Fruit fly (Drosophila melanogaster) whole organism, pupa: ENCODE results near the gene ct.

ENCODE experiments used
- CG10348 ChIP-seq: fragments of 200-800 bp; sonication (Bioruptor generic); IDR thresholded peaks from 2 replicates; pipeline ENCODE4 v1.3.6; 2022; ENCODE audit warnings: missing biosample characterization, missing genetic modification characterization
- CG12605 ChIP-seq: fragments of 200-800 bp; sonication (Bioruptor generic); IDR thresholded peaks from 2 replicates; pipeline ENCODE4 v1.3.6; 2022; ENCODE audit warnings: missing biosample characterization, missing genetic modification characterization
- CG13204 ChIP-seq: fragments of 200-800 bp; sonication (Bioruptor generic); optimal IDR thresholded peaks from 2 replicates; lab custom pipeline; 2018; ENCODE audit warnings: missing biosample characterization, mild to moderate bottlenecking, missing genetic modification characterization, moderate library complexity
- CG14655 ChIP-seq: fragments of 200-800 bp; sonication (Bioruptor generic); optimal IDR thresholded peaks from 3 replicates; lab custom pipeline; 2017; ENCODE audit warnings: mild to moderate bottlenecking, missing biosample characterization, missing genetic modification reagents, missing genetic modification characterization
- CG15710 ChIP-seq: fragments of 200-800 bp; sonication (Bioruptor generic); optimal IDR thresholded peaks from 2 replicates; lab custom pipeline; 2018; ENCODE audit warnings: missing biosample characterization, mild to moderate bottlenecking, missing genetic modification characterization, moderate library complexity
- CG17806 ChIP-seq: fragments of 200-800 bp; sonication (Bioruptor generic); optimal IDR thresholded peaks from 2 replicates; lab custom pipeline; 2018; ENCODE audit warnings: missing biosample characterization, mild to moderate bottlenecking, missing genetic modification characterization, moderate library complexity
- CG32121 ChIP-seq: fragments of 200-800 bp; sonication (Bioruptor generic); IDR thresholded peaks from 2 replicates; pipeline ENCODE4 v1.3.6; 2022; ENCODE audit warnings: missing biosample characterization, missing genetic modification characterization
- CG34367 ChIP-seq: fragments of 200-800 bp; sonication (Bioruptor generic); optimal IDR thresholded peaks from 2 replicates; lab custom pipeline; 2018; ENCODE audit warnings: missing biosample characterization, mild to moderate bottlenecking, missing genetic modification characterization
- CG4496 ChIP-seq: fragments of 200-800 bp; sonication (Bioruptor generic); IDR thresholded peaks from 3 replicates; pipeline ENCODE4 v1.3.6; 2022; ENCODE audit warnings: missing biosample characterization, missing genetic modification characterization
- CG8159 ChIP-seq: fragments of 200-800 bp; sonication (Bioruptor generic); optimal IDR thresholded peaks from 3 replicates; lab custom pipeline; 2018; ENCODE audit warnings: missing biosample characterization, mild to moderate bottlenecking, missing genetic modification characterization, moderate library complexity
- CG8301 ChIP-seq: fragments of 200-800 bp; sonication (Bioruptor generic); optimal IDR thresholded peaks from 2 replicates; lab custom pipeline; 2018; ENCODE audit warnings: missing biosample characterization, mild to moderate bottlenecking, missing genetic modification characterization
- CG9948 ChIP-seq: fragments of 200-800 bp; sonication (Bioruptor generic); optimal IDR thresholded peaks from 2 replicates; lab custom pipeline; 2018; ENCODE audit warnings: missing biosample characterization, mild to moderate bottlenecking, missing genetic modification characterization, moderate library complexity
- D1 ChIP-seq: fragments of 200-800 bp; sonication (Bioruptor generic); optimal IDR thresholded peaks from 2 replicates; lab custom pipeline; 2018; ENCODE audit warnings: missing biosample characterization, mild to moderate bottlenecking, missing genetic modification characterization, moderate library complexity
- EcR ChIP-seq: fragments of 200-800 bp; sonication (Bioruptor generic); optimal IDR thresholded peaks from 3 replicates; lab custom pipeline; 2019; ENCODE audit warnings: missing biosample characterization, missing genetic modification characterization, mild to moderate bottlenecking, moderate library complexity, missing genetic modification reagents
- Ets98B ChIP-seq: fragments of 200-800 bp; sonication (Bioruptor generic); IDR thresholded peaks from 2 replicates; pipeline ENCODE4 v1.3.6; 2022; ENCODE audit warnings: missing biosample characterization, missing genetic modification characterization
- Pif1A ChIP-seq: fragments of 200-800 bp; sonication (Bioruptor generic); optimal IDR thresholded peaks from 3 replicates; lab custom pipeline; 2016; ENCODE audit warnings: missing biosample characterization, missing genetic modification characterization
- Pif1B ChIP-seq: fragments of 200-800 bp; sonication (Bioruptor generic); optimal IDR thresholded peaks from 3 replicates; lab custom pipeline; 2016; ENCODE audit warnings: missing biosample characterization, missing genetic modification characterization
- Snoo ChIP-seq: fragments of 200-800 bp; sonication (Bioruptor generic); optimal IDR thresholded peaks from 3 replicates; lab custom pipeline; 2017; ENCODE audit warnings: missing biosample characterization, mild to moderate bottlenecking, missing genetic modification characterization, inconsistent platforms
- fd96Ca ChIP-seq: fragments of 200-800 bp; sonication (Bioruptor generic); IDR thresholded peaks from 3 replicates; pipeline ENCODE4 v1.3.6; 2022; ENCODE audit warnings: missing biosample characterization, missing genetic modification characterization
- gl ChIP-seq: fragments of 200-800 bp; sonication (Bioruptor generic); optimal IDR thresholded peaks from 2 replicates; lab custom pipeline; 2018; ENCODE audit warnings: missing biosample characterization, mild to moderate bottlenecking, missing genetic modification characterization
- rn ChIP-seq: fragments of 200-800 bp; sonication (Bioruptor generic); IDR thresholded peaks from 2 replicates; pipeline ENCODE4 v1.3.6; 2022; ENCODE audit warnings: missing biosample characterization, missing genetic modification characterization

Gene ct

DNA sequence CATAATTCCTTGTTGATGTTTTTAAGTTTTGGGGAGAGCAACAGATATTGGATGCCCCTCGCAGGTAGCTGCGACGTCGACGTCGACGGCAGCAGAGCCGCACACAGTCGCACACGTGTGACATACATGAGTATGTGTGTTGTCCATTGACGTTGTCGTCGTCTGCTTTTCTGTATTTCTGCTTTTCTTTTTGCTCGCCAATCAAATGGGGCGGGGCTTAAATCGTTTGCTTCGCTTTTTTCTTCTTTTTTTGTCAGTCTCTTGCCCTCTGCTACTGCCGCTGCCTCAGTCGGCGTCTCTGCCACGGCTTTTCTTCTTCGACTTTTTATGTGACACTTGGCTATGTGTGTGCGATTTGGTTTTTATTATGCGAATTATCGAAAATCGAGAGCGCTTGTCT lies 2.6 kb upstream of the ct start:
- peak; percentile 82 for TF ChIP-seq Ets98B (GFP tag; lab: Robert Waterston, UW)
- no peak for TF ChIP-seq CG10348 (GFP tag; lab: Robert Waterston, UW)
- peak; percentile 52 for TF ChIP-seq Snoo (tag; lab: Kevin White, UChicago)
- TF ChIP-seq CG17806 (tag; lab: Kevin White, UChicago), result peak; percentile 46
- peak; percentile 75 for TF ChIP-seq Pif1A (GFP tag; lab: Kevin White, UChicago)
- peak; percentile 72 for TF ChIP-seq CG14655 (GFP tag; lab: Kevin White, UChicago)
- peak; percentile 94 for TF ChIP-seq CG4496 (GFP tag; lab: Robert Waterston, UW)
- peak; percentile 50 for TF ChIP-seq CG8301 (tag; lab: Kevin White, UChicago)
- TF ChIP-seq CG34367 (tag; lab: Kevin White, UChicago), result peak; percentile 67
- peak; percentile 60 for TF ChIP-seq CG8159 (tag; lab: Kevin White, UChicago)
- TF ChIP-seq gl (tag; lab: Kevin White, UChicago), result peak; percentile 88
- TF ChIP-seq CG32121 (GFP tag; lab: Robert Waterston, UW), result peak; percentile 84
- peak; percentile 62 for TF ChIP-seq CG15710
- TF ChIP-seq CG12605 (GFP tag; lab: Robert Waterston, UW), result peak; percentile 91
- TF ChIP-seq CG9948 (tag; lab: Kevin White, UChicago), result peak; percentile 29
- peak; percentile 68; the same call in 1 of the 2 replicates for TF ChIP-seq rn (GFP tag; lab: Robert Waterston, UW)
- TF ChIP-seq D1, result no peak
- TF ChIP-seq Pif1B, result peak; percentile 69
- TF ChIP-seq fd96Ca (GFP tag; lab: Robert Waterston, UW), result peak; percentile 82
- TF ChIP-seq CG13204 (GFP tag; lab: Kevin White, UChicago), result peak; percentile 76
- TF ChIP-seq EcR, result peak; percentile 20

DNA sequence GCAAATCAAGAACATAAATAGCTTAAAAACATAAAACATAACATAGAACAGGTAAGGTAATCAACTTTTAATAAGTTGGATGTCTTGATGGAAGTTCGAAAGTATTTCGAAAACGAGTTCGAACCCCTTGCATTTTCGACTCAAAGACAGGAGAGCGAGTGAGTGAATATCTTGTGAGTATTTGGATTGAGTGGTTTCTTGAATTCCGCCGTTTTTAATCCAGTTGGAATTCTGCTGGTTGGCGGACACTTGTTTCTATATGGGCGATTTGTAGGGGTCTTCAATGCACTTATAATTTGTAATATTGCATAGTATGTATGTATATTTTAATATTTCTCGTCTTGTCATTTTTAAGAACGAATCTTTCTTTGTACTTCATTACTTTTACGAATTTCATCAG lies 1.9 kb upstream of the ct start:
- TF ChIP-seq CG13204 (GFP tag; lab: Kevin White, UChicago) (no peak), CG8301 (tag; lab: Kevin White, UChicago) (no peak), CG4496 (GFP tag; lab: Robert Waterston, UW) (no peak), CG14655 (GFP tag; lab: Kevin White, UChicago) (no peak), Pif1A (GFP tag; lab: Kevin White, UChicago) (no peak), CG10348 (GFP tag; lab: Robert Waterston, UW) (no peak)

DNA sequence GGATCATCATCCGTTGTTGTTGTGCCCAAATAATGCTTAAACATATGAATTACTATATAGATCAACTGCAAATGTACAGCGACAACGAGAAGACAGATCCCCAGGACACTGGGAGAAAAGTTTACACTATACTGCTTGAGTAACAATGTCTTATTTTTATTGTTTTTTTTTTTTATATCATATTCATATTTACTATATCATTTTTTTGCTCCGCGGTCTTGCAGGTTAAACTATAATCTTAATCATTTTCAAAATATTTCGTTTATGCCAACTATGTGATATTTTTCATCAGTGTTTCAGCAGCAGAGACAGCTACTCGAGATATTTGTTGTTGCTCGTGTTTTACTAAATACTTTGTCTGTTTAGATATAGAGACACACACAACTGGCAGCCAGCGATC lies 8.7 kb downstream of the ct start:
- TF ChIP-seq CG8159 (tag; lab: Kevin White, UChicago) (peak; percentile 6), Pif1B (no peak), fd96Ca (GFP tag; lab: Robert Waterston, UW) (no peak), CG17806 (tag; lab: Kevin White, UChicago) (peak; percentile 0), CG32121 (GFP tag; lab: Robert Waterston, UW) (no peak), CG14655 (GFP tag; lab: Kevin White, UChicago) (peak; percentile 22)

DNA sequence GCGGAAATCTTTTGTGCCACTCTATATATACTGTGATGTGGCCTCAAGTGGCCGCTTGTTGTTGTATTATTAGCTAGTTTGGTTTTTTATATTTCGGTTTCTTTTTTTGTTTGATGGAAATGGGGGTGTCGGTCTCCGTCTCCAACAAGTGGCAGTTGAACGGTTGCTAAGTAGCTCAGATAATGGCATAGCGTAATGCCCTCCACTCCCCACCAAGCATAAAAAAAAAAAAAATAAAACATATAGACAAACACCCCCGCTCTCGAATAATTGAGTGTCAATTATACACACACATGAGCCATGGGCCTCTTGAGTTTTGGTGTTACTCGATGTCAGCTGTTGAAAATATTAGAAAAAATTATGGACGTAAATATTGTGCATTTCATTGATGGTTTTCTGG lies 9.2 kb downstream of the ct start:
- TF ChIP-seq gl (tag; lab: Kevin White, UChicago), result no peak
- TF ChIP-seq CG12605 (GFP tag; lab: Robert Waterston, UW), result no peak
- no peak for TF ChIP-seq Ets98B (GFP tag; lab: Robert Waterston, UW)
- TF ChIP-seq CG14655 (GFP tag; lab: Kevin White, UChicago), result no peak
- TF ChIP-seq CG10348 (GFP tag; lab: Robert Waterston, UW), result no peak
- no peak for TF ChIP-seq CG4496 (GFP tag; lab: Robert Waterston, UW)
- no peak for TF ChIP-seq CG17806 (tag; lab: Kevin White, UChicago)
- TF ChIP-seq Pif1A (GFP tag; lab: Kevin White, UChicago), result no peak
- no peak for TF ChIP-seq CG9948 (tag; lab: Kevin White, UChicago)
- TF ChIP-seq CG13204 (GFP tag; lab: Kevin White, UChicago), result no peak
- TF ChIP-seq CG8301 (tag; lab: Kevin White, UChicago), result no peak
- no peak for TF ChIP-seq fd96Ca (GFP tag; lab: Robert Waterston, UW)
- no peak for TF ChIP-seq Snoo (tag; lab: Kevin White, UChicago)
- no peak for TF ChIP-seq EcR
- TF ChIP-seq D1, result no peak
- no peak for TF ChIP-seq CG32121 (GFP tag; lab: Robert Waterston, UW)

DNA sequence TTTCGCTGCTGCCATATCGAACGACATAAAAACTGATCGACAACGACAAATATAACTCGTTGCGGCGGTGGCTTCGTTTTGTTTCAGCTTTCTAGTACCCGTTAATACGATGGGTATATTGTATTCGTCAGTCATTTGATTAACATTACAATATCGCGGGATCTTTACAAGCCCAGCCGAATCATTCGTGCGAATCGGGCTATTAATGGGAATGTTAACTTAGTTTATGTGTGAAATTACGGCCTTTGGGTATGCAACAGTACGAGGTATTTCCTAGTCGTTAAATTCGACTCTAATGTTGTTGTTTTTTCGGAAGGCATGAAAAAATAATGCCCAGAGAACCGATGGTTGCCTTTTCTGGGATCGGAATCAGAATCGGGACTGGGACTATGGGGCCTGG lies 10.0 kb downstream of the ct start:
- TF ChIP-seq rn (GFP tag; lab: Robert Waterston, UW) (0 out of 2 replicates have a peak, but pooled peaks have one; percentile 29), Snoo (tag; lab: Kevin White, UChicago) (peak; percentile 8), CG10348 (GFP tag; lab: Robert Waterston, UW) (no peak), CG8301 (tag; lab: Kevin White, UChicago) (peak; percentile 12), Pif1A (GFP tag; lab: Kevin White, UChicago) (peak; percentile 13), CG15710 (peak; percentile 20), fd96Ca (GFP tag; lab: Robert Waterston, UW) (peak; percentile 63; the same call in 2 of the 3 replicates), Ets98B (GFP tag; lab: Robert Waterston, UW) (peak; percentile 38), CG32121 (GFP tag; lab: Robert Waterston, UW) (no peak), CG4496 (GFP tag; lab: Robert Waterston, UW) (peak; percentile 69; the same call in 2 of the 3 replicates), CG17806 (tag; lab: Kevin White, UChicago) (peak; percentile 20), CG8159 (tag; lab: Kevin White, UChicago) (peak; percentile 28), CG34367 (tag; lab: Kevin White, UChicago) (no peak), CG9948 (tag; lab: Kevin White, UChicago) (no peak), CG13204 (GFP tag; lab: Kevin White, UChicago) (no peak), CG14655 (GFP tag; lab: Kevin White, UChicago) (peak; percentile 18)

DNA sequence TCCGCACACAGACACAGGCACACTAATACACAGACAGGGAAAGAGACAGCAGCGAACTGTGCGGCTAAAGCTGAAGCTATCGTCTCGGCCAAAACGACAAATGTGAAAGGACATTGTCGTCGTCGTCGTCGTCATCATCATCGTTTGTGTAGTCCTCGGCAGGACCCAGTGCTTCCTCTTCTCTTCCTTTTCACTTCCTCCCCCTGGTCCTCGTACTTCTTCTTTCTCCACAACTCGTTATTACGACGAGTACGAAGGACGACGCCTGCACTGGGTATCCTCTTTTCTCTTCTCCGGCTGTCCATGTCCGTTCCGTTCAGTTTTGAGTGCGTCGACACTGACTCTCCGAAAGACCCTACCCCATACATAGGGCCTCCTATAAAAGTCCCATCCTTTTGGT lies 17.0 kb downstream of the ct start:
- TF ChIP-seq Snoo (tag; lab: Kevin White, UChicago), result no peak
- no peak for TF ChIP-seq D1
- TF ChIP-seq, all 21 proteins: peak for 0
